Worm (Caenorhabditis elegans): ENCODE data around the gene pbo-1.

- TF ChIP-seq mdl-1 (tag; optimal IDR thresholded peaks at IDR 0.05) (no peak), nfya-1 (tag; optimal IDR thresholded peaks at IDR 0.05; ENCODE audit: insufficient read depth) (no peak), R02D3.7 (tag; optimal IDR thresholded peaks at IDR 0.05) (no peak), skn-1 (tag; optimal IDR thresholded peaks at IDR 0.05) (no peak), snpc-4 (tag; optimal IDR thresholded peaks at IDR 0.05) (no peak)
Measured at ce11 chrIII:2686064-2686463, at the start of gene pbo-1, which contains the start of the genes Y71H2AL.2 and Y71H2AL.4.

Measured in whole organism, L3 larva.